Fruit fly (Drosophila melanogaster): ENCODE results near the gene Ugt307A1.

The Ugt307A1 gene

DNA sequence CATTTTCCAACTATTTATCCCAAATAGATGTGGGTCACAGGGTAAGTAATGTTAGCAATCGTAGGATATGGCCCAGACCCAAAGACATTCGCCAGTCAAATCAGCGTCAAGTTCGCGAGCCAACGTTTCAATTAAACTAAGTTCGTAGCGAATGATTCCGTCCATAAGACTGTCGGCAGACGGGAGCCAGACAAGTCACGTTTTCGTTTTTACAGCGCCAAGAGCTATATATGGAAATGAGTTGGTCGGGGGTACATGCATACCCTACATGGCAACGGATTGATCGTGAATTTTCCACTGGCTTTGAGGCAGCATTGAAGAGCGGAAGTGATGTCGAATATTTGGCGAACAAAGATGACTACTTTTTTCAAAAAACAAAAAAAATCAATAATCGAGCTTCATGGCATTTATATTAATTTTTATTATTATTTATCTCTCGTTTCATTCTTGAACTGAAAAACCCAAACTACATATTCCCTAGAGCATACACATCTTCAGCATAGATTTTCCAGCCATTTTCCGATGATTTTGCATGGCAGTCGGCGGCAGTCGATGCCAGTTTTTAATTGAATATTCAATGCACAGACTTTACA lies 49.9 kb downstream of the Ugt307A1 start (continued):
- TF ChIP-seq org-1 (GFP tag; optimal IDR thresholded peaks at IDR 0.05) (no peak), CG13894 (tag; optimal IDR thresholded peaks at IDR 0.05) (no peak), Med (GFP tag) (peak; percentile 54), Lim3 (GFP tag; IDR thresholded peaks at IDR 0.05) (no peak), CG18599 (GFP tag; optimal IDR thresholded peaks at IDR 0.05) (no peak), Ssrp (tag; optimal IDR thresholded peaks at IDR 0.05) (no peak), Drgx (GFP tag; IDR thresholded peaks at IDR 0.05) (peak; percentile 16; the same call in 1 of the 2 replicates), unc-4 (GFP tag; IDR thresholded peaks at IDR 0.05; ENCODE audit: partially characterized antibody) (no peak), CG10274 (GFP tag; optimal IDR thresholded peaks at IDR 0.05) (peak; percentile 3), CHES-1-like (GFP tag; optimal IDR thresholded peaks at IDR 0.05) (no peak), hkb (optimal IDR thresholded peaks at IDR 0.05) (no peak), hkb (GFP tag; IDR thresholded peaks at IDR 0.05) (no peak), Eip74EF (GFP tag; optimal IDR thresholded peaks at IDR 0.05) (peak in 1 of 2 experiments; percentile 7), CG14014 (GFP tag; IDR thresholded peaks at IDR 0.05) (no peak), CG14050 (GFP tag; IDR thresholded peaks at IDR 0.05) (no peak), tx (GFP tag; optimal IDR thresholded peaks at IDR 0.05) (no peak), Nf-YC (tag; optimal IDR thresholded peaks at IDR 0.05) (no peak), eve (GFP tag; optimal IDR thresholded peaks at IDR 0.05) (peak in 1 of 2 experiments; percentile 18), cwo (GFP tag; optimal IDR thresholded peaks at IDR 0.05) (peak; percentile 58), ttk (GFP tag; IDR thresholded peaks at IDR 0.05) (no peak), ase (GFP tag; IDR thresholded peaks at IDR 0.05) (no peak)

DNA sequence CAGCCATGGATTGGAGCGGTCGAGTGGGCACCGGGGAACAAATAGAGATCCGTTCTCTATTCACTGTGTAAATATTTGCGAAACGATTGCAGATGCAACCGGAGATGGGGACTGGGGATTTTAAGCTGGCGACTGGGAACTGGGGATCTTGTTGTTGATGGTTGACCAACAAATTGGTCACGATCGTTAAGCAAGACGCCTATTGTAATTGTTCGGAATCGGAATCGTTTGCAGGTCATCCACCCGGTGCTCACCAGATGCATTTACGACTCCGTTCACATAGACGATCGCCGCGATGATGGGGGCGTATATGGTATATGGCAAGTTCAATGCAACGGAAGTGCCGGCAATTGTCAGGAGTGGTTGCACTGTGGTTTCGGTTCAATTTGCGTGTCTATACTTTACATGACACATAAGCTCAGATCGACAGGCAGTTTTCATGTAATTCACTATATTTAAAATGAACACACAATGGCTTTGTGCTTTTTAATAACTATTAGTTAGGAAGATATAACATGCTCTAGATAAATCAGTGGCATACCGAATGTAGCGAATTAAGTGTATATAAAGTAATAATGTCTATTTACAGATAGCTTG lies 50.5 kb downstream of the Ugt307A1 start:
- TF ChIP-seq hkb (optimal IDR thresholded peaks at IDR 0.05) (no peak), hkb (GFP tag; IDR thresholded peaks at IDR 0.05) (no peak), tin (GFP tag; optimal IDR thresholded peaks at IDR 0.05) (no peak), mld (GFP tag; IDR thresholded peaks at IDR 0.05; ENCODE audit: partially characterized antibody) (no peak), Dll (GFP tag; IDR thresholded peaks at IDR 0.05; ENCODE audit: partially characterized antibody) (no peak), CG3407 (GFP tag; optimal IDR thresholded peaks at IDR 0.05) (peak; percentile 2), CG32772 (GFP tag; IDR thresholded peaks at IDR 0.05) (no peak), gcm (GFP tag; optimal IDR thresholded peaks at IDR 0.05) (peak; percentile 19), Mad (GFP tag; optimal IDR thresholded peaks at IDR 0.05) (no peak), eyg (GFP tag; optimal IDR thresholded peaks at IDR 0.05) (no peak), CG8290 (GFP tag; optimal IDR thresholded peaks at IDR 0.05) (no peak), CG8290 (tag; optimal IDR thresholded peaks at IDR 0.05) (no peak), CG43689 (GFP tag; IDR thresholded peaks at IDR 0.05) (no peak), CG12942 (GFP tag; optimal IDR thresholded peaks at IDR 0.05) (no peak), NfI (GFP tag; optimal IDR thresholded peaks at IDR 0.05) (no peak), CG6254 (GFP tag; optimal IDR thresholded peaks at IDR 0.05) (no peak), CG12744 (GFP tag; optimal IDR thresholded peaks at IDR 0.05) (no peak), ems (GFP tag; optimal IDR thresholded peaks at IDR 0.05) (no peak), CG7839 (tag; optimal IDR thresholded peaks at IDR 0.05) (no peak), sim (GFP tag; IDR thresholded peaks at IDR 0.05) (no peak), pita (GFP tag; optimal IDR thresholded peaks at IDR 0.05) (no peak), Drgx (GFP tag; IDR thresholded peaks at IDR 0.05) (no peak), sens (GFP tag) (peak; percentile 66), cad (GFP tag; optimal IDR thresholded peaks at IDR 0.05) (no peak), zfh2 (GFP tag; optimal IDR thresholded peaks at IDR 0.05) (no peak), bbx (GFP tag; IDR thresholded peaks at IDR 0.05; ENCODE audit: partially characterized antibody) (no peak), YL-1 (GFP tag; optimal IDR thresholded peaks at IDR 0.05) (no peak), CG1602 (GFP tag; optimal IDR thresholded peaks at IDR 0.05) (no peak), scrt (GFP tag; optimal IDR thresholded peaks at IDR 0.05) (no peak), Med (GFP tag) (peak; percentile 8), kni (GFP tag; optimal IDR thresholded peaks at IDR 0.05) (peak; percentile 21)
